Fruit fly (Drosophila melanogaster) whole organism, pupa: ENCODE measurements around the gene Mcr.

Experiments
- CG10348 ChIP-seq: fragments of 200-800 bp; sonication (Bioruptor generic); IDR thresholded peaks from 2 replicates; pipeline ENCODE4 v1.3.6; 2022; ENCODE audit warnings: missing biosample characterization, missing genetic modification characterization
- CG12605 ChIP-seq: fragments of 200-800 bp; sonication (Bioruptor generic); IDR thresholded peaks from 2 replicates; pipeline ENCODE4 v1.3.6; 2022; ENCODE audit warnings: missing biosample characterization, missing genetic modification characterization
- CG13204 ChIP-seq: fragments of 200-800 bp; sonication (Bioruptor generic); optimal IDR thresholded peaks from 2 replicates; lab custom pipeline; 2018; ENCODE audit warnings: missing biosample characterization, mild to moderate bottlenecking, missing genetic modification characterization, moderate library complexity
- CG14655 ChIP-seq: fragments of 200-800 bp; sonication (Bioruptor generic); optimal IDR thresholded peaks from 3 replicates; lab custom pipeline; 2017; ENCODE audit warnings: mild to moderate bottlenecking, missing biosample characterization, missing genetic modification reagents, missing genetic modification characterization
- CG15710 ChIP-seq: fragments of 200-800 bp; sonication (Bioruptor generic); optimal IDR thresholded peaks from 2 replicates; lab custom pipeline; 2018; ENCODE audit warnings: missing biosample characterization, mild to moderate bottlenecking, missing genetic modification characterization, moderate library complexity
- CG17806 ChIP-seq: fragments of 200-800 bp; sonication (Bioruptor generic); optimal IDR thresholded peaks from 2 replicates; lab custom pipeline; 2018; ENCODE audit warnings: missing biosample characterization, mild to moderate bottlenecking, missing genetic modification characterization, moderate library complexity
- CG32121 ChIP-seq: fragments of 200-800 bp; sonication (Bioruptor generic); IDR thresholded peaks from 2 replicates; pipeline ENCODE4 v1.3.6; 2022; ENCODE audit warnings: missing biosample characterization, missing genetic modification characterization
- CG34367 ChIP-seq: fragments of 200-800 bp; sonication (Bioruptor generic); optimal IDR thresholded peaks from 2 replicates; lab custom pipeline; 2018; ENCODE audit warnings: missing biosample characterization, mild to moderate bottlenecking, missing genetic modification characterization
- CG4496 ChIP-seq: fragments of 200-800 bp; sonication (Bioruptor generic); IDR thresholded peaks from 3 replicates; pipeline ENCODE4 v1.3.6; 2022; ENCODE audit warnings: missing biosample characterization, missing genetic modification characterization
- CG8159 ChIP-seq: fragments of 200-800 bp; sonication (Bioruptor generic); optimal IDR thresholded peaks from 3 replicates; lab custom pipeline; 2018; ENCODE audit warnings: missing biosample characterization, mild to moderate bottlenecking, missing genetic modification characterization, moderate library complexity
- CG8301 ChIP-seq: fragments of 200-800 bp; sonication (Bioruptor generic); optimal IDR thresholded peaks from 2 replicates; lab custom pipeline; 2018; ENCODE audit warnings: missing biosample characterization, mild to moderate bottlenecking, missing genetic modification characterization
- CG9948 ChIP-seq: fragments of 200-800 bp; sonication (Bioruptor generic); optimal IDR thresholded peaks from 2 replicates; lab custom pipeline; 2018; ENCODE audit warnings: missing biosample characterization, mild to moderate bottlenecking, missing genetic modification characterization, moderate library complexity
- D1 ChIP-seq: fragments of 200-800 bp; sonication (Bioruptor generic); optimal IDR thresholded peaks from 2 replicates; lab custom pipeline; 2018; ENCODE audit warnings: missing biosample characterization, mild to moderate bottlenecking, missing genetic modification characterization, moderate library complexity
- EcR ChIP-seq: fragments of 200-800 bp; sonication (Bioruptor generic); optimal IDR thresholded peaks from 3 replicates; lab custom pipeline; 2019; ENCODE audit warnings: missing biosample characterization, missing genetic modification characterization, mild to moderate bottlenecking, moderate library complexity, missing genetic modification reagents
- Ets98B ChIP-seq: fragments of 200-800 bp; sonication (Bioruptor generic); IDR thresholded peaks from 2 replicates; pipeline ENCODE4 v1.3.6; 2022; ENCODE audit warnings: missing biosample characterization, missing genetic modification characterization
- Pif1A ChIP-seq: fragments of 200-800 bp; sonication (Bioruptor generic); optimal IDR thresholded peaks from 3 replicates; lab custom pipeline; 2016; ENCODE audit warnings: missing biosample characterization, missing genetic modification characterization
- Pif1B ChIP-seq: fragments of 200-800 bp; sonication (Bioruptor generic); optimal IDR thresholded peaks from 3 replicates; lab custom pipeline; 2016; ENCODE audit warnings: missing biosample characterization, missing genetic modification characterization
- Snoo ChIP-seq: fragments of 200-800 bp; sonication (Bioruptor generic); optimal IDR thresholded peaks from 3 replicates; lab custom pipeline; 2017; ENCODE audit warnings: missing biosample characterization, mild to moderate bottlenecking, missing genetic modification characterization, inconsistent platforms
- fd96Ca ChIP-seq: fragments of 200-800 bp; sonication (Bioruptor generic); IDR thresholded peaks from 3 replicates; pipeline ENCODE4 v1.3.6; 2022; ENCODE audit warnings: missing biosample characterization, missing genetic modification characterization
- gl ChIP-seq: fragments of 200-800 bp; sonication (Bioruptor generic); optimal IDR thresholded peaks from 2 replicates; lab custom pipeline; 2018; ENCODE audit warnings: missing biosample characterization, mild to moderate bottlenecking, missing genetic modification characterization
- rn ChIP-seq: fragments of 200-800 bp; sonication (Bioruptor generic); IDR thresholded peaks from 2 replicates; pipeline ENCODE4 v1.3.6; 2022; ENCODE audit warnings: missing biosample characterization, missing genetic modification characterization

Mcr gene

dm6 chr2L:8099615-8100375 is 17.0 kb upstream of the Mcr start:
- TF ChIP-seq Pif1A, result peak; percentile 4
- TF ChIP-seq CG32121 (GFP tag; lab: Robert Waterston, UW), result peak; percentile 55; the same call in 1 of the 2 replicates
- no peak for TF ChIP-seq CG8301

DNA sequence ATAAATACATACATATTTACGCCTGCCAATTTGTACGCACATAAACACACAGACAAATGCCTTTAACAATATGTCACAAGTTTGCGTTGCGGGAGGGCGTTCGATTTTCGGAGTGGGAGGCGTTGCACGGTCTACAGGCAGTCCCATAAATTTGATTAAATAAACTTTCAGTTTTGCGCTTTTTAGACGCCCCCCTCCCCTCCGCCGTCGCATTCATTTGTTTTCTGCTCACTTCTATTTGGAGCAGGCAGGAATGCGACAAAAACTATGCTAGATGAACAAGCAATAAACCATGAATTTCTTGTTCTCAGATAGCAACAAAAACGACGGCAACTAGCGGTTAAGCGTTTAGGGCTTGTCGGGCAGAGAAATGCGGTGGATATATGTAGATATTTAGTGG is 16.3 kb upstream of the Mcr start:
- no peak for TF ChIP-seq EcR (GFP tag; lab: Kevin White, UChicago)
- TF ChIP-seq CG32121 (GFP tag; lab: Robert Waterston, UW), result no peak
- no peak for TF ChIP-seq CG13204 (GFP tag; lab: Kevin White, UChicago)
- TF ChIP-seq Pif1B (GFP tag; lab: Kevin White, UChicago), result no peak
- no peak for TF ChIP-seq CG10348
- TF ChIP-seq CG9948 (tag; lab: Kevin White, UChicago), result no peak
- TF ChIP-seq Pif1A, result no peak
- no peak for TF ChIP-seq CG15710
- no peak for TF ChIP-seq CG17806 (tag; lab: Kevin White, UChicago)
- TF ChIP-seq, all 21 proteins: peak for 0

- TF ChIP-seq gl (tag; lab: Kevin White, UChicago) (no peak), CG32121 (GFP tag; lab: Robert Waterston, UW) (0 out of 2 replicates have a peak, but pooled peaks have one; percentile 11)
These were observed 15.5 kb upstream of the Mcr start for dm6 chr2L:8097964-8098945.

DNA sequence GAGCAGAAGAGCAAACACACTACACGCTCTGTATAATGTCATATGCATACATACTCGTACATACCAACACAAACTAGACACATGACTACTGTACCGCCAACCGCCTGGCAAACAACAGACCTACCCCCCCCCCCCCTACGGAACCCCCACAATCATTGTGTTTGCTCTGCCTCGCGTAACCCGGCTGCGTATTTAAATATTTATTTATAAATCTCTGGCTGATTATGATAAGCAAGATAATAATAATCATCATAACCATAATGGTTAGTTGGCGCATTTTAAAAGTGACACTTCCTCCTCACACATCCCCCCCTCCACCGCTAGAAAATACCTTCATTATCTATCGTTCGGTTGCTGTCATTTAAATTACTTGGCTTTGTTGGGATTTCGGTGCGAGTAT is 14.7 kb upstream of the Mcr start:
- no peak for TF ChIP-seq CG34367 (tag; lab: Kevin White, UChicago)
- TF ChIP-seq CG14655 (GFP tag; lab: Kevin White, UChicago), result peak; percentile 1
- TF ChIP-seq, all 21 proteins: peak for 1

DNA sequence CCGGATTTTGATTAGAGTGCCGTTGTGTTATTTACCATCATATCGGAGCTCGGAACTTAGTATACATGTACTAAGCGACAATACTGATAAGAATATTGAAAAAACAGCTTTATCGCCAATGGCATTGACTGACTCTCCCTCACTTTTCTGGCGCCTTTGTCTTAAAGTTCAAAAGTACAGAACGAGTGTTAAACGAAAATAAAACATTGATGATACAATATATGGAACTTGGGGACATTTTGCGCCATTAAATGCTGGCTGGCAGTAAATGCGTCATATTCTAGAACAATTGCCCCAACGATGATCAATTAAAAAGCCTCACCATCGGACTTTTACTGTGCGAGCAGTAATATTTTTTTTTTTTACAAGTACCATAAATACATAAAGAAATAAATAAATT is 12.4 kb upstream of the Mcr start:
- no peak for TF ChIP-seq CG34367 (tag; lab: Kevin White, UChicago)
- no peak for TF ChIP-seq fd96Ca
- TF ChIP-seq CG12605 (GFP tag; lab: Robert Waterston, UW), result no peak
- TF ChIP-seq Snoo (tag; lab: Kevin White, UChicago), result peak; percentile 10
- TF ChIP-seq EcR (GFP tag; lab: Kevin White, UChicago), result peak; percentile 72
- TF ChIP-seq gl (tag; lab: Kevin White, UChicago), result peak; percentile 25

DNA sequence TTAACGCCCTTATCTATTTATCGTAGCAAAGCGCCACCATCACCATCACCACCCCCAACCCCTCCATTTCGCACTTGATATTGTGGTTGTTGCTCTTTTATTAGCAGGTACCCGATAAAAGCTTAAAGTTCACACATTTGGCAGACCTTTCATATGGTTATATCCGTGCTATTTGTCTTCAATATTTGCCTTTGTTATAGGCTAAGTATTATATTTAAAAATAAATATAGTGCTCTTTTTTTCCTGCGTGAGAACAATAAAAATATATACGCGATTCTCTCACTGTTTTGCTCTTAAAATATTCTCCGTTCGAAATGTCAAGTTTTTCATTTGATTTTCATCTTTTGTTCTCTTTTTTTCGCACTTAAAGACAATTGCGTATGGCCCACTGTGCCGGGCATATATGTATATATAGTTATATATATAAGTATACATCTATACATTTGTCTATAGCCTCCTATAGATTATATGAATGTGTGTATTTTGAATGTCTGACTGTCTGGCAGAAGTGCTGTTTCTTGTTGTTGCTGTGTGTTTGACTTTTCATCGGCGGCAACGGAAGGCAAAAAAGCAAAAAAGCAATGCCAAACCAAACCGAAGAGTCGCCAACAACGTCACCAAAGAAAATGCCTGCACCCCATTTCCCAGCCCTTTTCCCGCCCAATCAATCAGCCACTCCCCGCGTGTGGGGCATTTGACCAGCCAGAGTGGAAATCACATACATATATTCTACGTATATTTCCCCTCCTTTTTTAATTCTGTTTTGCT is 11.5 kb upstream of the Mcr start:
- peak; percentile 63 for TF ChIP-seq Ets98B
- no peak for TF ChIP-seq CG4496
- TF ChIP-seq CG10348, result no peak
- TF ChIP-seq CG9948 (tag; lab: Kevin White, UChicago), result no peak
- TF ChIP-seq CG12605 (GFP tag; lab: Robert Waterston, UW), result peak; percentile 36
- TF ChIP-seq Pif1A, result no peak
- 0 out of 3 replicates have a peak, but pooled peaks have one; percentile 55 for TF ChIP-seq fd96Ca
- no peak for TF ChIP-seq CG13204 (GFP tag; lab: Kevin White, UChicago)
- TF ChIP-seq Pif1B (GFP tag; lab: Kevin White, UChicago), result no peak
- TF ChIP-seq Snoo (tag; lab: Kevin White, UChicago), result no peak
- TF ChIP-seq EcR (GFP tag; lab: Kevin White, UChicago), result no peak
- no peak for TF ChIP-seq D1 (tag; lab: Kevin White, UChicago)
- TF ChIP-seq rn (GFP tag; lab: Robert Waterston, UW), result no peak
- TF ChIP-seq CG15710, result no peak
- TF ChIP-seq CG17806 (tag; lab: Kevin White, UChicago), result no peak
- TF ChIP-seq CG8159 (tag; lab: Kevin White, UChicago), result no peak
- peak; percentile 36 for TF ChIP-seq CG32121 (GFP tag; lab: Robert Waterston, UW)
- TF ChIP-seq CG14655 (GFP tag; lab: Kevin White, UChicago), result peak; percentile 41
- no peak for TF ChIP-seq gl (tag; lab: Kevin White, UChicago)
- TF ChIP-seq CG34367 (tag; lab: Kevin White, UChicago), result no peak
- no peak for TF ChIP-seq CG8301
- TF ChIP-seq, all 21 proteins: peak for 5
